Fruit fly (Drosophila melanogaster) whole organism, embryonic: ENCODE measurements around the gene CG13457.
A peak's percentile ranks its signal among the peaks of the same experiment; 100 is the strongest.

ENCODE experiments used
- ATbp ChIP-seq: fragments of 200-800 bp; sonication (Bioruptor generic); optimal IDR thresholded peaks from 2 replicates; lab custom pipeline; 2017; ENCODE audit warnings: missing biosample characterization, mild to moderate bottlenecking, missing genetic modification characterization, missing genetic modification reagents
- B-H2 ChIP-seq: fragments of 200-800 bp; sonication (Bioruptor generic); optimal IDR thresholded peaks from 2 replicates; lab custom pipeline; 2018; ENCODE audit warnings: missing biosample characterization, mild to moderate bottlenecking, missing genetic modification characterization
- Blimp-1 ChIP-seq: fragments of 200-800 bp; sonication (Bioruptor generic); optimal IDR thresholded peaks from 3 replicates; lab custom pipeline; 2018; ENCODE audit warnings: missing biosample characterization, missing genetic modification characterization, mild to moderate bottlenecking, moderate library complexity, missing genetic modification reagents
- CG10267 ChIP-seq: fragments of 200-800 bp; sonication (Bioruptor generic); optimal IDR thresholded peaks from 2 replicates; lab custom pipeline; 2018; ENCODE audit warnings: missing biosample characterization, mild to moderate bottlenecking, missing genetic modification characterization, moderate library complexity
- CG10366 ChIP-seq: fragments of 200-800 bp; sonication (Bioruptor generic); IDR thresholded peaks from 2 replicates; pipeline ENCODE4 v1.3.6; 2022; ENCODE audit warnings: missing biosample characterization, missing genetic modification characterization
- CG11085 ChIP-seq: fragments of 200-800 bp; sonication (Bioruptor generic); IDR thresholded peaks from 2 replicates; pipeline ENCODE4 v1.3.6; 2022; ENCODE audit warnings: missing biosample characterization, missing genetic modification characterization
- CG11504 ChIP-seq: fragments of 200-800 bp; sonication (Bioruptor generic); optimal IDR thresholded peaks from 3 replicates; lab custom pipeline; 2019; ENCODE audit warnings: missing biosample characterization, mild to moderate bottlenecking, missing genetic modification characterization, moderate library complexity
- CG12942 ChIP-seq: fragments of 200-800 bp; sonication (Bioruptor generic); optimal IDR thresholded peaks from 3 replicates; lab custom pipeline; 2016; ENCODE audit warnings: missing biosample characterization, missing genetic modification characterization
- CG14014 ChIP-seq: fragments of 200-800 bp; sonication (Bioruptor generic); IDR thresholded peaks from 2 replicates; pipeline ENCODE4 v1.3.6; 2022; ENCODE audit warnings: missing biosample characterization, missing genetic modification characterization
- CG14441 ChIP-seq: fragments of 200-800 bp; sonication (Bioruptor generic); IDR thresholded peaks from 2 replicates; pipeline ENCODE4 v1.3.6; 2022; ENCODE audit warnings: missing biosample characterization, missing genetic modification characterization
- CG15011 ChIP-seq: fragments of 200-800 bp; sonication (Bioruptor generic); optimal IDR thresholded peaks from 3 replicates; lab custom pipeline; 2018; ENCODE audit warnings: missing biosample characterization, mild to moderate bottlenecking, missing genetic modification characterization
- CG2712 ChIP-seq: fragments of 200-800 bp; optimal IDR thresholded peaks from 3 replicates; lab custom pipeline; 2019; ENCODE audit warnings: missing biosample characterization, mild to moderate bottlenecking, missing genetic modification characterization, moderate library complexity
- CG2889 ChIP-seq: fragments of 200-800 bp; sonication (Bioruptor generic); IDR thresholded peaks from 3 replicates; pipeline ENCODE4 v1.3.6; 2022; ENCODE audit warnings: missing biosample characterization, missing genetic modification characterization
- CG31441 ChIP-seq: fragments of 200-800 bp; sonication (Bioruptor generic); IDR thresholded peaks from 2 replicates; pipeline ENCODE4 v1.3.6; 2022; ENCODE audit warnings: missing biosample characterization, missing genetic modification characterization
- CG33557 ChIP-seq: fragments of 200-800 bp; sonication (Bioruptor generic); optimal IDR thresholded peaks from 2 replicates; lab custom pipeline; 2019; ENCODE audit warnings: missing biosample characterization, mild to moderate bottlenecking, missing genetic modification characterization, moderate library complexity
- CG42726 ChIP-seq: fragments of 200-800 bp; sonication (Bioruptor generic); IDR thresholded peaks from 2 replicates; pipeline ENCODE4 v1.3.6; 2022; ENCODE audit warnings: missing biosample characterization, missing genetic modification characterization; ENCODE audit not compliant: partially characterized antibody
- CG4360 ChIP-seq: fragments of 200-800 bp; sonication (Bioruptor generic); IDR thresholded peaks from 2 replicates; pipeline ENCODE4 v1.3.6; 2022; ENCODE audit warnings: missing biosample characterization, missing genetic modification characterization
- CG6175 ChIP-seq: fragments of 200-800 bp; sonication (Bioruptor generic); IDR thresholded peaks from 3 replicates; pipeline ENCODE4 v1.3.6; 2022; ENCODE audit warnings: missing biosample characterization, missing genetic modification characterization
- CG6765 ChIP-seq: fragments of 200-800 bp; sonication (Bioruptor generic); optimal IDR thresholded peaks from 3 replicates; lab custom pipeline; 2017; ENCODE audit warnings: missing biosample characterization, mild to moderate bottlenecking, missing genetic modification characterization
- CG6854 ChIP-seq: fragments of 200-800 bp; sonication (Bioruptor generic); optimal IDR thresholded peaks from 3 replicates; lab custom pipeline; 2017; ENCODE audit warnings: missing biosample characterization, mild to moderate bottlenecking, missing genetic modification characterization
- CG7745 ChIP-seq: fragments of 200-800 bp; sonication (Bioruptor generic); optimal IDR thresholded peaks from 2 replicates; lab custom pipeline; 2018; ENCODE audit warnings: missing biosample characterization, mild to moderate bottlenecking, missing genetic modification characterization, moderate library complexity
- CG8281 ChIP-seq: fragments of 200-800 bp; sonication (Bioruptor generic); optimal IDR thresholded peaks from 2 replicates; lab custom pipeline; 2018; ENCODE audit warnings: missing biosample characterization, mild to moderate bottlenecking, missing genetic modification characterization, moderate library complexity
- CHES-1-like ChIP-seq: fragments of 200-800 bp; sonication (Bioruptor generic); optimal IDR thresholded peaks from 2 replicates; lab custom pipeline; 2016; ENCODE audit warnings: missing biosample characterization, missing genetic modification characterization
- Camta ChIP-seq: fragments of 200-800 bp; sonication (Bioruptor generic); optimal IDR thresholded peaks from 2 replicates; lab custom pipeline; 2016; ENCODE audit warnings: missing biosample characterization, missing genetic modification characterization
- Chrac-16 ChIP-seq: fragments of 200-800 bp; sonication (Bioruptor generic); optimal IDR thresholded peaks from 3 replicates; lab custom pipeline; 2016; ENCODE audit warnings: missing biosample characterization, missing genetic modification characterization
- Drgx ChIP-seq: fragments of 200-800 bp; sonication (Bioruptor generic); IDR thresholded peaks from 2 replicates; pipeline ENCODE4 v1.3.6; 2022; ENCODE audit warnings: missing biosample characterization, missing genetic modification characterization
- Ets97D ChIP-seq: fragments of 200-800 bp; sonication (Bioruptor generic); optimal IDR thresholded peaks from 3 replicates; lab custom pipeline; 2016; ENCODE audit warnings: missing biosample characterization, missing genetic modification characterization
- HLH54F ChIP-seq: fragments of 200-800 bp; sonication (Bioruptor generic); optimal IDR thresholded peaks from 3 replicates; lab custom pipeline; 2016; ENCODE audit warnings: missing biosample characterization, missing genetic modification characterization
- HLHmδ ChIP-seq: fragments of 200-800 bp; sonication (Bioruptor generic); optimal IDR thresholded peaks from 2 replicates; lab custom pipeline; 2018; ENCODE audit warnings: missing biosample characterization, mild to moderate bottlenecking, missing genetic modification characterization, moderate library complexity
- Hmr ChIP-seq: fragments of 200-800 bp; sonication (Bioruptor generic); optimal IDR thresholded peaks from 3 replicates; lab custom pipeline; 2017; ENCODE audit warnings: mild to moderate bottlenecking, missing biosample characterization, missing genetic modification reagents, missing genetic modification characterization
- Mes4 ChIP-seq: fragments of 200-800 bp; sonication (Bioruptor generic); optimal IDR thresholded peaks from 2 replicates; lab custom pipeline; 2016; ENCODE audit warnings: missing biosample characterization, missing genetic modification characterization
- Neu2 ChIP-seq: fragments of 200-800 bp; sonication (Bioruptor generic); optimal IDR thresholded peaks from 3 replicates; lab custom pipeline; 2016; ENCODE audit warnings: missing biosample characterization, missing genetic modification characterization, borderline replicate concordance
- Oaz ChIP-seq: fragments of 200-800 bp; sonication (Bioruptor generic); IDR thresholded peaks from 2 replicates; pipeline ENCODE4 v1.3.6; 2022; ENCODE audit warnings: missing biosample characterization, missing genetic modification characterization
- Ptx1 ChIP-seq: fragments of 200-800 bp; sonication (Bioruptor generic); IDR thresholded peaks from 2 replicates; pipeline ENCODE4 v1.3.6; 2022; ENCODE audit warnings: missing biosample characterization, missing genetic modification characterization
- ara ChIP-seq: fragments of 200-800 bp; sonication (Bioruptor generic); IDR thresholded peaks from 2 replicates; pipeline ENCODE4 v1.3.6; 2022; ENCODE audit warnings: missing biosample characterization, missing genetic modification characterization
- chn ChIP-seq: fragments of 200-800 bp; sonication (Bioruptor generic); optimal IDR thresholded peaks from 2 replicates; lab custom pipeline; 2016; ENCODE audit warnings: missing biosample characterization, missing genetic modification characterization
- emc ChIP-seq: fragments of 200-800 bp; sonication (Bioruptor generic); optimal IDR thresholded peaks from 2 replicates; lab custom pipeline; 2016; ENCODE audit warnings: missing biosample characterization, missing genetic modification characterization
- en ChIP-seq: fragments of 200-800 bp; sonication (Bioruptor generic); optimal IDR thresholded peaks from 2 replicates; lab custom pipeline; 2016; ENCODE audit warnings: missing biosample characterization, missing genetic modification characterization
- ewg ChIP-seq: fragments of 200-800 bp; sonication (Bioruptor generic); optimal IDR thresholded peaks from 3 replicates; lab custom pipeline; 2017; ENCODE audit warnings: mild to moderate bottlenecking, missing biosample characterization, missing genetic modification reagents, missing genetic modification characterization
- gcm ChIP-seq: fragments of 200-800 bp; sonication (Bioruptor generic); optimal IDR thresholded peaks from 2 replicates; lab custom pipeline; 2019; ENCODE audit warnings: missing biosample characterization, mild to moderate bottlenecking, missing genetic modification characterization, moderate library complexity
- gro ChIP-seq: fragments of 200-800 bp; sonication (Bioruptor generic); optimal IDR thresholded peaks from 2 replicates; lab custom pipeline; 2016; ENCODE audit warnings: missing biosample characterization, missing genetic modification characterization
- her ChIP-seq: fragments of 200-800 bp; sonication (Bioruptor generic); optimal IDR thresholded peaks from 2 replicates; lab custom pipeline; 2016; ENCODE audit warnings: missing biosample characterization, missing genetic modification characterization
- hth ChIP-seq: fragments of >200 bp; optimal IDR thresholded peaks from 2 replicates; lab custom pipeline; 2017; ENCODE audit warnings: inconsistent platforms
- ken ChIP-seq: fragments of 200-800 bp; sonication (Bioruptor generic); IDR thresholded peaks from 3 replicates; pipeline ENCODE4 v1.3.6; 2022; ENCODE audit warnings: missing biosample characterization, missing genetic modification characterization
- klu ChIP-seq: fragments of 200-800 bp; sonication (Bioruptor generic); IDR thresholded peaks from 2 replicates; pipeline ENCODE4 v1.3.6; 2022; ENCODE audit warnings: missing biosample characterization, missing genetic modification characterization
- maf-S ChIP-seq: fragments of 200-800 bp; sonication (Bioruptor generic); optimal IDR thresholded peaks from 2 replicates; lab custom pipeline; 2016; ENCODE audit warnings: missing biosample characterization, missing genetic modification characterization
- mam ChIP-seq: fragments of 200-800 bp; sonication (Bioruptor generic); optimal IDR thresholded peaks from 3 replicates; lab custom pipeline; 2016; ENCODE audit warnings: missing biosample characterization, missing genetic modification characterization
- shn ChIP-seq: fragments of 200-800 bp; sonication (Bioruptor generic); optimal IDR thresholded peaks from 3 replicates; lab custom pipeline; 2016; ENCODE audit warnings: missing biosample characterization, missing genetic modification characterization
- sim ChIP-seq: fragments of 200-800 bp; sonication (Bioruptor generic); IDR thresholded peaks from 2 replicates; pipeline ENCODE4 v1.3.6; 2022; ENCODE audit warnings: missing biosample characterization, missing genetic modification characterization
- tio ChIP-seq: fragments of 200-800 bp; sonication (Bioruptor generic); optimal IDR thresholded peaks from 2 replicates; lab custom pipeline; 2017; ENCODE audit warnings: missing biosample characterization, missing genetic modification characterization, inconsistent platforms

CG13457 gene

DNA sequence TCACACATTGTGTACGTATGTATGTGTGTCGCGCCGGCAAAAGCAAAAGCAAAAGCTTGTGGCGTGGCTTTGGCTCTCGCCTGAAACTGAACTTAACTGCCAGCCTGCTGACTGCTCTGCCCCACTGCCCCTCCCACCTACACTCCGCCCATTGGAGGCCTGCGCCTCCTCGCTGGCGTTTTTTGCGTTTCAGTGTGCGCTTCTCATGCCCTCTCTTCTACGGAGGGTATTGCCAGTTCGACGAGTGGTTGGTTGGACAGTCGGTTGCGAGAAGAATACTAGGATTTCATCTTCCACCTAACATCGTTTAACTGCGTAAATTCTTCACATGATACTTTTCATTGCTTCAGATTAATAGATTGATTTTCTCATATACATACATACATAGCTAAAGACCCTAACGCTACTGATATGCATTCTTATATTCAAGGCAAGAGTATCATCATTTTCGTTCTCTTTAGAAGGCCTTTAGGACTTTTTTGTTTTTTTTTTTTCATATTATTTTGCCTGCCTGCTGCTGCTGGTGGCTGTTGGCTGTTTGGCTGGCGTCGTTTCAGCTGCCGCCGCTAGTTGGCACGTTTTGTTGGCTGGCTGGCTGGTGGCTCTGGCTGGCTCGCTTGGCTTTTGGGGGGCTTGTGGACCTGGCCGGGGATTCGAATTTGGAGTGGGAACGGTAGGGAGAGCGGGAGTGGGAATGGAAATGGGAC, 26.2 kb downstream of the CG13457 start (continued):
- TF ChIP-seq Blimp-1 (GFP tag; lab: Kevin White, UChicago) = peak; percentile 3
- peak; percentile 47; the same call in 1 of the 2 replicates for TF ChIP-seq CG10366 (GFP tag; lab: Robert Waterston, UW)
- TF ChIP-seq CG11085 (GFP tag; lab: Robert Waterston, UW) = no peak
- TF ChIP-seq her (GFP tag; lab: Kevin White, UChicago) = peak; percentile 49
- TF ChIP-seq CG2712 (tag; lab: Kevin White, UChicago) = peak; percentile 56
- peak; percentile 86 for TF ChIP-seq Drgx (GFP tag; lab: Robert Waterston, UW)
- peak; percentile 41 for TF ChIP-seq CG12942 (GFP tag; lab: Kevin White, UChicago)
- peak; percentile 59; the same call in 1 of the 2 replicates for TF ChIP-seq CG14014
- TF ChIP-seq CG8281 (tag; lab: Kevin White, UChicago) = peak; percentile 17
- TF ChIP-seq maf-S (GFP tag; lab: Kevin White, UChicago) = peak; percentile 1
- TF ChIP-seq hth (lab: Kevin White, UChicago) = no peak
- TF ChIP-seq shn (GFP tag; lab: Kevin White, UChicago) = peak; percentile 64
- peak; percentile 76 for TF ChIP-seq CG6854 (GFP tag; lab: Kevin White, UChicago)
- peak; percentile 55 for TF ChIP-seq CG31441 (GFP tag; lab: Robert Waterston, UW)
- peak; percentile 61 for TF ChIP-seq CG14441 (GFP tag; lab: Robert Waterston, UW)
- no peak for TF ChIP-seq sim (GFP tag; lab: Robert Waterston, UW)
- no peak for TF ChIP-seq CG6765 (GFP tag; lab: Kevin White, UChicago)
- peak; percentile 63 for TF ChIP-seq gro (GFP tag; lab: Kevin White, UChicago)
- peak; percentile 79 for TF ChIP-seq Ptx1
- no peak; the same call in none of the 3 replicates for TF ChIP-seq CG6175 (GFP tag; lab: Robert Waterston, UW)
- TF ChIP-seq klu (GFP tag; lab: Robert Waterston, UW) = peak; percentile 62; the same call in 1 of the 2 replicates
- TF ChIP-seq mam (GFP tag; lab: Kevin White, UChicago) = peak; percentile 72
- TF ChIP-seq CG15011 = peak; percentile 34
- TF ChIP-seq CG4360 (GFP tag; lab: Robert Waterston, UW) = no peak
- TF ChIP-seq ara = peak; percentile 21; the same call in 1 of the 2 replicates
- TF ChIP-seq Chrac-16 (GFP tag; lab: Kevin White, UChicago) = peak; percentile 36
- TF ChIP-seq emc (GFP tag; lab: Kevin White, UChicago) = peak; percentile 21
- no peak for TF ChIP-seq CG7745
- TF ChIP-seq B-H2 (GFP tag; lab: Kevin White, UChicago) = peak; percentile 27
- peak; percentile 20 for TF ChIP-seq CG10267 (tag; lab: Kevin White, UChicago)
- TF ChIP-seq CHES-1-like = peak; percentile 70
- TF ChIP-seq gcm (GFP tag; lab: Kevin White, UChicago) = peak; percentile 6
- TF ChIP-seq CG33557 (GFP tag; lab: Kevin White, UChicago) = no peak
- TF ChIP-seq Camta = peak; percentile 45
- TF ChIP-seq CG2889 (GFP tag; lab: Robert Waterston, UW) = 0 out of 3 replicates have a peak, but pooled peaks have one; percentile 7
- TF ChIP-seq CG42726 (GFP tag; lab: Robert Waterston, UW) = no peak
- TF ChIP-seq chn (GFP tag; lab: Kevin White, UChicago) = peak; percentile 44
- no peak for TF ChIP-seq Neu2 (GFP tag; lab: Kevin White, UChicago)
- 0 out of 2 replicates have a peak, but pooled peaks have one; percentile 32 for TF ChIP-seq Oaz (GFP tag; lab: Robert Waterston, UW)
- TF ChIP-seq ATbp (GFP tag; lab: Kevin White, UChicago) = peak; percentile 6
- TF ChIP-seq HLHmδ (GFP tag; lab: Kevin White, UChicago) = no peak
- peak; percentile 57; the same call in 1 of the 3 replicates for TF ChIP-seq ken
- TF ChIP-seq CG11504 = peak; percentile 72
- TF ChIP-seq Ets97D (GFP tag; lab: Kevin White, UChicago) = peak; percentile 2
- TF ChIP-seq en (GFP tag; lab: Kevin White, UChicago) = peak; percentile 2
- peak; percentile 35 for TF ChIP-seq ewg (GFP tag; lab: Kevin White, UChicago)
- peak; percentile 52 for TF ChIP-seq HLH54F
- TF ChIP-seq tio (GFP tag; lab: Kevin White, UChicago) = peak; percentile 32
- peak; percentile 48 for TF ChIP-seq Mes4 (GFP tag; lab: Kevin White, UChicago)
- peak; percentile 77 for TF ChIP-seq Hmr (GFP tag; lab: Kevin White, UChicago)
